Fruit fly (Drosophila melanogaster) whole organism, larva: ENCODE measurements around the gene Or7a.

Experiments
- noc ChIP-seq: fragments of 200-800 bp; sonication (Bioruptor generic); optimal IDR thresholded peaks from 3 replicates; lab custom pipeline; 2019; ENCODE audit warnings: missing biosample characterization, mild to moderate bottlenecking, missing genetic modification characterization, moderate library complexity

Or7a gene

DNA sequence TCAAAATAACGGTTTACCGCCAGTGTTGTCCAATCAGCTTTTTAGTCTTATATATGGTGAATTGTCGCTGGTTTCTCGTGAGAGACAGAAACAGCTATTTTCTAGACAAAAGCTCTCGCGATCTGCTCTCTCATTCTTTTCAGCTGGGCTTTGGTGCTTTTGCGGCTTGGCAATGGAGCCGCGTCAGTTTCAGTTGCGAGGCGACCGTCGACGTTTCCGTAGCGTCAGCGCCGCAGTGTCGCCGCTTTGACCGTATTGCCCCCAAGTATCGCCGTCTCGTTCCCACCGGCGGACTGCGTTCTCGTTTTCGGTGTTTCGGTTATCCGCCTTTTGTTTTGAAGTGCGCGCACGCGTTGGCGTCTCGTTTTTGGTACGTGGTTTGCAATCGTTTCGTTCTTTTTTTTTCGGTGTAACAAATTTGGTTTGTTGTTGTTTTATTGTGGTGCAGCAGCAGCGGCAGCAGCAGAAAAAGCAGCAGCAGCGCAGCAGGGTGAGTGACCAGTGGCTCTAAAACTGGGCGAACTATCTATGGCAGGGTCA is 27.6 kb upstream of the Or7a start:
- TF ChIP-seq noc: no peak

dm6 chrX:8192191-8192590 is 26.7 kb upstream of the Or7a start:
- no peak for TF ChIP-seq noc

DNA sequence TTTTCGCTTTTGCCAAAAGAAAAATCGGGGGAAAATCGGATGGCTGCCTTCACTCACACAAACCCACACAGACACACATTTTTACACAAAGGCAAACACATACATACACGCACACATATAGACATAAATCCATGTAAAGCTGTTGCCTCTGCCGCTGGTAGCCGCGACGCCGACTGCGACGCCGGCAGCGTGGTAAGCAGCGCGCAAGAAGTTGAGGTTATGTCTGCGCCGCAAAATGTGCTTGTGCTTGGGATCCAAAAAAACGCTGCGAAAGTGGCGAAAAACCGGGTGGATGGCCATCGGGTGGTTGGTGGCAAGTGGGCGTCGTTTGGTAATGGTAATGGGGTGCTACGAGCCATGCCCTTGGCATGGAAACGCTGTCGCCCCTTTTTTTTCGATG is 14.3 kb upstream of the Or7a start:
- TF ChIP-seq noc: no peak

DNA sequence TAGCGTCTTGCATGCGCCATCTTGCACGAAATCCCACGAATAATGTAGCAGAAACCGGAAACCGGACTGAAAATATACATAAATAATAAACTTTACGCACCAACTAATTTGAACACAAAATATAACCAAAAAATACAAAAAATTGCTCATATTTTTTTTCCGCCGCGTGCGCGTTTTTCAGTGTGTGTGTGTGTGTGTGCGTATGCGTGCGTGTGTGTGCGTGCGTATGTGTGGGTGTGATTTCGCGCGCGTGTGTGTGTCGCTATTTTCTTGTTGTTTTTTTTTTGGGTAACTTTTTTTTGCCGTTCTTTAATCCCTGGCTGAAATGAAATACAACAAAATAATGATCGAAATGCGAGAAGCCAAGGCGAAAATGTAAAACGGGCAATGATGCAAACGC is 13.5 kb upstream of the Or7a start:
- no peak for TF ChIP-seq noc

dm6 chrX:8178165-8178955 is 12.9 kb upstream of the Or7a start, which contains the start of gene sdt:
sdt (plus strand) TSS chrX:8178549.
- no peak for TF ChIP-seq noc

DNA sequence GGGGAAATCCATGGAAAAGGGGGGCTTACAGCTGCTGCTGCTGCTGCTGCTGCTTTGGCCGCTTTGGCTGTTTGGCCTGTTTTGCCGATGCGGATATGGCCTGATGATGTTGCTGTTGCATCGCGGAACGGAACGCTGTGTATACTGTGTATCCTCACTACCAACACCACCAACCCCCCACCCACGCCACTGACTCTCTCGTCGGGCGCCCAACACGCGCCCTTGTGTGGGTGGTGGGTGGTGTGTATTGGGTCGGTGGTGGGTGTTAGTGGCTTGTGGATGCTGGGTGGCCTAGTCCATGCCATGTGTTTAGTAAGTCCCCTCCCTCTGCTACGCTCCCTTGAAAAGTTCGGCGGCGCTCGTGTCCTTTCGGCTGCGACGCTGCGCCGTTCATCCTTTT is 12.2 kb upstream of the Or7a start:
- TF ChIP-seq noc: no peak

DNA sequence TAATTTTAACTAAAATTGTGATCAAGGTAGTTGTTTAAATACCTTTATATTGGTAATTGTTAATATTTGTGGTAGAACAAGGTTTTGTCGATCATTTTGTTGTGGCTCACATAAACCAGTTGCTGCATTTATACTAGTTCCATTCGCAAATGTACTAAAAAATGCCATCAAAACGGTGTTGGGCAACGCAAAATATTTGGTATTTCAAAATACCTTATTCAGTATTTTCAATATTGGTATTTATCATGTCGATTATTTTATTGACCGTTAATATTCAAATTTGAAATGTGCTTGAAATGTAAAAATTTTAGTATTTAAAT is 11.5 kb upstream of the Or7a start, which contains the start of gene slpr:
slpr (minus strand) TSS at position 156 of the 320 bp plus-strand sequence.
- TF ChIP-seq noc: no peak

DNA sequence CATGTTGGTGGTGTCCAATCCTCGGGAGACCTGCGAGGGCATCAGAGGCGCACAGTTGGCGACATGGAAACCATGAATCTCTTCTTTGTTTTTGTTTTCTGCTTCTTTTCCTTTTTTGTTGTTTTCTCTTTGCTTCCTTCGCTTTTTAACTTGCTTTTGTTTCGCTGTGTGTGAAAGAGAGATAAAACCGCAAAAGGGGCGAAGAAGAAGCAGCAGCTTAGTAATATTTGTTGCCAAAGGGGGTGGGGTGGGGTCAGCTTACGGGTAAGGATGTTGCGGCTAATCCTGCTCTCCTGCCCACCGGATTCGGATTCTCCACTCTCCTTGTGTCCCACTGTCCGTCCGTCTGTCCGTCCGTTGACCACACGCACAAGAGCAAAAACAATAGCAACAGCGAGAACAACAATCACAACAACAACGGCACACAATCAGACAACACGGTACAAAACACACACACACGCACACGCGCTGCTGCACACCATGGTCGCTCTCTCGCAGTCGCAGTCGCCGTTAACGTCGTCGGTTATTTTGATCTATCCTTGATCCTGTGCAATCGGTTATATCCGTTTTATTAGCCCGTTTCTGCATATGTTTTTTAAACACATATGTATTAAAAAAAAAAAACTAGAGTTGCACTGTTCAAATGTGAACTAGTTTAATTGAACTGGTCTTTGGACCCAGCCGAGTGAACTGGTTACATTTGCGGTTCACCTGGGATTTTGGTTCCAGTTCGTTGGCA is 11.0 kb upstream of the Or7a start:
- no peak for TF ChIP-seq noc

DNA sequence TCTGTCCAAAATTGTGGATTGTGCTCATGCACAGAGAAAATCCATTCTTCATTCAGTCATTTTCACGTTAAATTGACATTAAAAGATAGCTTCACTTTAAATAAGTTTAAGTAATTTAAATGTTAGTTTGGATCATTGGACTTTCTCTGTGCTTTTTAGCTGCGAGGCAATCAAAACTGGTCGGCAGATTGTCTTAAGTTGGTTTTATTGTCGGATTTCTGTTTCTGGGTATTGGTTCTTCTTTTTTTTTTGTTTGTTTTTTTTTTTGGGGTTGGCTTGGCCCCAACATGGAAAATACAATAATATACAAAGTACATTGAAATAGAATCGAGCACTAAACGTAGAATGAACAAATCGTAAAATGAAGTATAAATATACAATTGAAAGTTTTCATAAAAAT is 4.7 kb upstream of the Or7a start, which contains the start of gene CG2278:
CG2278 (minus strand) TSS at position 101 of the 400 bp plus-strand sequence.
- TF ChIP-seq noc: no peak

dm6 chrX:8163452-8163851 is 2.1 kb downstream of the Or7a start:
- no peak for TF ChIP-seq noc

- no peak for TF ChIP-seq noc
Observed at dm6 chrX:8162692-8163091, 2.8 kb downstream of the Or7a start, which contains the start of gene CG10761. CG10761 (minus strand) TSS chrX:8162792.

- no peak for TF ChIP-seq noc
Observed at dm6 chrX:8159754-8160153, 5.8 kb downstream of the Or7a start, which contains the start of gene CG15337. CG15337 (plus strand) TSS chrX:8160054.

DNA sequence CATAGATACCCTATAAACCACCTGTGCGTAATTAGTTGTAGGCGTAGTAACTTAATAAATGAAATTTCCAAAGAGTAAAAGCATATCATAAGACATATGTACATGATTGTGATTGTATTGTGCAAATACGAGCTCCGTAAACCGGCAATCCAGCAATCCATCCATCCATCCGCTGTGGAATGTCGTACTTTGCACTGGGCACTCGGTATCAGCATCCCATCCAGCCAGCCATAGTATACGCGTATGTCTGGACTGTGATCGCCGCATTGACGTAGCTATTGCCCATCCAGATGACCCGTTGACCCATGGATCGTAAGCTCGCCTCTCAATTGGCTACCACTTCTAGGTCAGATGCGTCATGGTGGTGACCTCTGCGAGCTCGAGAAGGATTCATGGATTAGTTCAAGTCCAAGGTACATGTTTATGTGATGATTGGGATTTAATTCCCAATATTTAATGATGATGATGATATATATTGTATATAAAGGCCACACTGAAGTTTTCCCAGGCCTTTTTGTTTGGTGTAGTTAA is 6.5 kb downstream of the Or7a start:
- TF ChIP-seq noc: no peak

DNA sequence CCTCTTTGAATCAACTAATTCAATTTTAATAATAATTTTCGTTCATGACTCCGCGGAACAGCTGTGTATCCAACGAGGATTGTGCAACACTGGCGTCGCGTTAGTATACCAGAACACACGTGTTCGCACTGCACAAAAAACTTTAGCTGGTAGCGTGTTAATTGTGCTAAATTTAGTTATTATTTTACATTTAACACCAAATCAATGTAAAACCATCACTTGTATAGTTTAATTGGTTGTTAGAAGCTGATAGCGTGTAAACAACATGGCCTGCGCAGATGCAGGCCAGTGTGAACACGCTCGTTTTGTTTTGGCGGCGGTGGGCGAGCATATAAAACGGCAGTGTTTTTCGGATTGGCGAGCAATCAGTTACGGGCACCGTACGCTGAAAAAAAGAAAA is 8.2 kb downstream of the Or7a start, which contains the start of the genes Traf6 and GIIIspla2:
Traf6 (minus strand) TSS at position 93 of the 400 bp plus-strand sequence.
GIIIspla2 (plus strand) TSS at position 335 of the 400 bp plus-strand sequence.
- peak; percentile 78 for TF ChIP-seq noc

dm6 chrX:8152718-8153117 is 12.8 kb downstream of the Or7a start, which contains the start of gene CG18262:
CG18262 (plus strand) TSS chrX:8152948.
- no peak for TF ChIP-seq noc

DNA sequence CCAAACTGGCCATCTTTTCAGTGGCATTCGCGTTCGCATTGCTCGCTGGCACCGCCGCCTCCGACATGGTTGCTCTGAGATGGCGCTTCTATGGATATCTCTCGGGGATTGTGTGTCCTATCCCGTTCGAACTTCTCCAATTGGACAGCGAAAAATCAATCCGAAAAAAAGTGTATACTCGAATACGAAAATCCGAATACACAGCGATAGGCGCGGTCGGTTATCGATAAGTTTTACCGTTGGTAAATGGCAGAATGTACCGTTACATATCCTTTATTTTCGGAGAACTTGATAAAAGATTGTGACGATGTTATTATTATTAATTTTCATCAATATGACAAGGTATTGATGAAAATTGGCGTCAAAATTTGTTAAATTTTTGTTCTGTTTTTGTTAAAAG is 13.4 kb downstream of the Or7a start, which contains the start of gene Gbeta5:
Gbeta5 (minus strand) TSS at position 199 of the 400 bp plus-strand sequence.
- TF ChIP-seq noc: no peak

- TF ChIP-seq noc: no peak
Observed at dm6 chrX:8148556-8148955, 17.0 kb downstream of the Or7a start, which contains the start of gene CG10959. CG10959 (plus strand) TSS chrX:8148783.
